Fruit fly (Drosophila melanogaster): ENCODE results near the gene CG32110.
A peak's percentile ranks its signal among the peaks of the same experiment; 100 is the strongest.

Gene CG32110

dm6 chr3L:12808421-12808820 lies at the start of gene CG32110:
Gene CG32110 (plus strand): TSS chr3L:12808721.
- no peak for TF ChIP-seq CG12768 (GFP tag; optimal IDR thresholded peaks at IDR 0.05)
- no peak for TF ChIP-seq Hr96 (GFP tag; optimal IDR thresholded peaks at IDR 0.05)
- TF ChIP-seq toe (GFP tag; optimal IDR thresholded peaks at IDR 0.05): no peak
- no peak for TF ChIP-seq CG1620 (GFP tag; optimal IDR thresholded peaks at IDR 0.05)
- no peak for TF ChIP-seq Clk (GFP tag; optimal IDR thresholded peaks at IDR 0.05)
- no peak for TF ChIP-seq kay (GFP tag; ENCODE audit: borderline replicate concordance)
- no peak for TF ChIP-seq bab1 (GFP tag; optimal IDR thresholded peaks at IDR 0.05)
- no peak for TF ChIP-seq CG14711 (tag; optimal IDR thresholded peaks at IDR 0.05)
- TF ChIP-seq cnc (optimal IDR thresholded peaks at IDR 0.05): no peak
- no peak for TF ChIP-seq ovo (GFP tag; optimal IDR thresholded peaks at IDR 0.05)
- no peak for TF ChIP-seq CG33017 (tag; optimal IDR thresholded peaks at IDR 0.05)
- TF ChIP-seq CG11617 (GFP tag; optimal IDR thresholded peaks at IDR 0.05): no peak
- TF ChIP-seq Mnt (GFP tag; optimal IDR thresholded peaks at IDR 0.05): no peak
- TF ChIP-seq cic (GFP tag; optimal IDR thresholded peaks at IDR 0.05): no peak

- TF ChIP-seq bab1 (GFP tag; optimal IDR thresholded peaks at IDR 0.05): peak; percentile 43
- peak; percentile 76 for TF ChIP-seq cic (GFP tag; optimal IDR thresholded peaks at IDR 0.05)
- TF ChIP-seq CG14711 (tag; optimal IDR thresholded peaks at IDR 0.05): no peak
- peak; percentile 20 for TF ChIP-seq CG33017 (tag; optimal IDR thresholded peaks at IDR 0.05)
- TF ChIP-seq Mnt (GFP tag; optimal IDR thresholded peaks at IDR 0.05): peak; percentile 54
- peak; percentile 17 for TF ChIP-seq CG12768 (GFP tag; optimal IDR thresholded peaks at IDR 0.05)
- TF ChIP-seq kay (GFP tag; ENCODE audit: borderline replicate concordance): peak; percentile 99
- no peak for TF ChIP-seq CG5204 (GFP tag; optimal IDR thresholded peaks at IDR 0.05)
- TF ChIP-seq CG1620 (GFP tag; optimal IDR thresholded peaks at IDR 0.05): no peak
- peak; percentile 27 for TF ChIP-seq toe (GFP tag; optimal IDR thresholded peaks at IDR 0.05)
Observed at dm6 chr3L:12772740-12773686, 35.5 kb upstream of the CG32110 start, which contains the start of gene Hip1. Gene Hip1 (minus strand): TSS chr3L:12773573.

dm6 chr3L:12778616-12779015 lies 29.9 kb upstream of the CG32110 start, which contains the start of gene CG32106:
Gene CG32106 (minus strand): TSS chr3L:12778716.
- no peak for TF ChIP-seq CG12768 (GFP tag; optimal IDR thresholded peaks at IDR 0.05)
- TF ChIP-seq kay (GFP tag; ENCODE audit: borderline replicate concordance): no peak
- no peak for TF ChIP-seq CG7101 (tag; optimal IDR thresholded peaks at IDR 0.05)
- TF ChIP-seq ovo (GFP tag; optimal IDR thresholded peaks at IDR 0.05): no peak
- no peak for TF ChIP-seq CG11617 (GFP tag; optimal IDR thresholded peaks at IDR 0.05)
- TF ChIP-seq Clk (GFP tag; optimal IDR thresholded peaks at IDR 0.05): no peak
- no peak for TF ChIP-seq Crg-1 (GFP tag; optimal IDR thresholded peaks at IDR 0.05)
- TF ChIP-seq CG33017 (tag; optimal IDR thresholded peaks at IDR 0.05): no peak
- TF ChIP-seq CG14711 (tag; optimal IDR thresholded peaks at IDR 0.05): no peak

dm6 chr3L:12780997-12781396 lies 27.5 kb upstream of the CG32110 start, which contains the start of the genes CG10969 and CG17666:
Gene CG10969 (minus strand): TSS chr3L:12781097.
Gene CG17666 (plus strand): TSS chr3L:12781325.
- TF ChIP-seq CG12768 (GFP tag; optimal IDR thresholded peaks at IDR 0.05) (no peak), cic (GFP tag; optimal IDR thresholded peaks at IDR 0.05) (no peak), tj (GFP tag; optimal IDR thresholded peaks at IDR 0.05) (no peak), CG1620 (GFP tag; optimal IDR thresholded peaks at IDR 0.05) (no peak), ovo (GFP tag; optimal IDR thresholded peaks at IDR 0.05) (no peak), CG7101 (tag; optimal IDR thresholded peaks at IDR 0.05) (no peak), CG5204 (GFP tag; optimal IDR thresholded peaks at IDR 0.05) (no peak), toe (GFP tag; optimal IDR thresholded peaks at IDR 0.05) (no peak)

- TF ChIP-seq toe (GFP tag; optimal IDR thresholded peaks at IDR 0.05) (no peak), Clk (GFP tag; optimal IDR thresholded peaks at IDR 0.05) (no peak), CG7045 (GFP tag; optimal IDR thresholded peaks at IDR 0.05) (no peak), CG14711 (tag; optimal IDR thresholded peaks at IDR 0.05) (no peak), CG5204 (GFP tag; optimal IDR thresholded peaks at IDR 0.05) (no peak), Mnt (GFP tag; optimal IDR thresholded peaks at IDR 0.05) (peak; percentile 34), pad (GFP tag; optimal IDR thresholded peaks at IDR 0.05) (no peak), ovo (GFP tag; optimal IDR thresholded peaks at IDR 0.05) (no peak), cic (GFP tag; optimal IDR thresholded peaks at IDR 0.05) (peak; percentile 48), Crg-1 (GFP tag; optimal IDR thresholded peaks at IDR 0.05) (no peak), kay (GFP tag; ENCODE audit: borderline replicate concordance) (peak; percentile 91), CG12768 (GFP tag; optimal IDR thresholded peaks at IDR 0.05) (peak; percentile 55), bab1 (GFP tag; optimal IDR thresholded peaks at IDR 0.05) (peak; percentile 20), Hr96 (GFP tag; optimal IDR thresholded peaks at IDR 0.05) (no peak), CG7101 (tag; optimal IDR thresholded peaks at IDR 0.05) (no peak), tj (GFP tag; optimal IDR thresholded peaks at IDR 0.05) (peak; percentile 83), cnc (optimal IDR thresholded peaks at IDR 0.05) (peak; percentile 80 to 82), CG1620 (GFP tag; optimal IDR thresholded peaks at IDR 0.05) (no peak), CG33017 (tag; optimal IDR thresholded peaks at IDR 0.05) (no peak), CG11617 (GFP tag; optimal IDR thresholded peaks at IDR 0.05) (no peak)
Observed at dm6 chr3L:12789875-12790373, 18.6 kb upstream of the CG32110 start, which contains the start of gene CG42709. Gene CG42709 (plus strand): TSS chr3L:12790192.

All from whole organism, adult.